Worm (Caenorhabditis elegans): ENCODE measurements around the gene fox-1.

Gene fox-1

DNA sequence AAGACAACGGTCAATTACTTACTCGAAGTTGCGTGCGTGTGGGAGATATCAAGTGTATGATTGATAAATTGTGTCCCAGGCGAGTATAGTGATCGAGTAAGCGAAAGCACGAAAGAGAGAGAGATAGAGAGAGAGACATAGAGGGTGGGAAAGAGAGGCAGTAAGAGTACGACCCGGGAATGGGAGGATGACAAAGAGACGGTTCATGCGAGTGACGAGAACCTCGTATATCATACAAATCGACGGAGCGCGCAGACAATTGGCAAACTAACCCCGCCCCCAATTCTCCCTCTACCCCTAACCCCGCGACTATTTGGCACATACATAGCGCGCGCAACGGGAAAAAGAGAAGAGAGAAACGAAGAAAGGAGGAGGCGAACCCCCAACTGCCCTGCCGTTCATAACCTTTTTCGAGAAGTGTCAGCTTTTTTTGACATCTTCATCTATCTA lies 36.2 kb upstream of the fox-1 start, which contains the start of gene rabr-1 (continued):
- TF ChIP-seq mdl-1 (tag; optimal IDR thresholded peaks at IDR 0.05) = peak in 1 of 2 experiments; percentile 64
- TF ChIP-seq isw-1 (GFP tag; IDR thresholded peaks at IDR 0.05) = no peak
- peak; percentile 17 for TF ChIP-seq lir-3 (tag; optimal IDR thresholded peaks at IDR 0.05; ENCODE audit: poor library complexity)
- peak; percentile 97 for TF ChIP-seq nhr-85 (tag)
- no peak for TF ChIP-seq zip-4 (GFP tag; optimal IDR thresholded peaks at IDR 0.05)
- no peak for TF ChIP-seq sup-37 (GFP tag; optimal IDR thresholded peaks at IDR 0.05)
- TF ChIP-seq nhr-90 (tag; optimal IDR thresholded peaks at IDR 0.05; ENCODE audit: poor library complexity) = peak; percentile 46
- no peak for TF ChIP-seq fkh-10 (GFP tag; optimal IDR thresholded peaks at IDR 0.05)
- TF ChIP-seq lin-15B (tag; optimal IDR thresholded peaks at IDR 0.05) = no peak
- TF ChIP-seq nhr-20 (tag; optimal IDR thresholded peaks at IDR 0.05) = peak; percentile 73
- TF ChIP-seq egl-13 (tag; optimal IDR thresholded peaks at IDR 0.05) = no peak
- peak; percentile 89 for TF ChIP-seq blmp-1 (tag; optimal IDR thresholded peaks at IDR 0.05)
- TF ChIP-seq C34B4.2 (tag; optimal IDR thresholded peaks at IDR 0.05) = no peak
- TF ChIP-seq ceh-88 (GFP tag; IDR thresholded peaks at IDR 0.05) = no peak
- TF ChIP-seq nhr-12 (tag; optimal IDR thresholded peaks at IDR 0.05) = no peak
- TF ChIP-seq ama-1 (optimal IDR thresholded peaks at IDR 0.05) = no peak
- TF ChIP-seq elt-3 (tag; optimal IDR thresholded peaks at IDR 0.05) = peak in 4 of 6 experiments; percentile 47 to 85 (median 62)
- TF ChIP-seq pag-3 (tag; optimal IDR thresholded peaks at IDR 0.05; ENCODE audit: borderline replicate concordance, insufficient read depth) = no peak
- TF ChIP-seq egl-27 (tag; optimal IDR thresholded peaks at IDR 0.05) = no peak
- TF ChIP-seq lin-13 (GFP tag; optimal IDR thresholded peaks at IDR 0.05) = no peak
- no peak for TF ChIP-seq jun-1 (tag; optimal IDR thresholded peaks at IDR 0.05)
- TF ChIP-seq pax-3 (tag; optimal IDR thresholded peaks at IDR 0.05) = no peak
- no peak for TF ChIP-seq ets-5 (GFP tag; IDR thresholded peaks at IDR 0.05)
- TF ChIP-seq ceh-8 (GFP tag; optimal IDR thresholded peaks at IDR 0.05) = no peak
- TF ChIP-seq grh-1 (GFP tag; IDR thresholded peaks at IDR 0.05) = peak; percentile 47
- no peak for TF ChIP-seq fkh-4 (tag; optimal IDR thresholded peaks at IDR 0.05; ENCODE audit: borderline replicate concordance)
- TF ChIP-seq swsn-7 (tag; optimal IDR thresholded peaks at IDR 0.05) = peak; percentile 18
- TF ChIP-seq mef-2 (tag; optimal IDR thresholded peaks at IDR 0.05) = no peak
- no peak for TF ChIP-seq nhr-28 (tag; optimal IDR thresholded peaks at IDR 0.05)
- TF ChIP-seq mab-9 (GFP tag; IDR thresholded peaks at IDR 0.05) = no peak

DNA sequence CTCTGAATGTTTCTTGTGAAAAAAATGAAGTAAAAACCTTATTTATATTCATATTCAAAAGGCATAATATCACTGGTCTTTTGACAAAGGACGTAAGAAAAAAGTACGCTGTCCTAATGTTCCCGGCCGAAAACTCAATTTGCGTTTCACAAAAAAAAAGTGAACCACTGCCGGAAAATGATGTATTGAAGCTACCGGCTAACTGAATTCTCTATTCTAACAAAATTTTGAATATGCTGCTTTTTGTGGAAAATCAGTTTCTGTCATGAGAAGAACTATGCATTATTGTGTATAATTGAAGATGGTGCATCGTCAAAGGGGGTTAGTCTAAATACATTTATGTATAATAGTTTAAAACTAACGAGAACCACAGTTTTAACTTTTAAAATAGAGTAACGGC lies 34.6 kb upstream of the fox-1 start:
- no peak for TF ChIP-seq isw-1 (GFP tag; IDR thresholded peaks at IDR 0.05)
- TF ChIP-seq fkh-10 (GFP tag; optimal IDR thresholded peaks at IDR 0.05) = peak; percentile 93
- no peak for TF ChIP-seq ceh-88 (GFP tag; IDR thresholded peaks at IDR 0.05)
- no peak for TF ChIP-seq lin-35 (GFP tag; optimal IDR thresholded peaks at IDR 0.05)
- TF ChIP-seq lin-14 (GFP tag; optimal IDR thresholded peaks at IDR 0.05) = peak; percentile 68

DNA sequence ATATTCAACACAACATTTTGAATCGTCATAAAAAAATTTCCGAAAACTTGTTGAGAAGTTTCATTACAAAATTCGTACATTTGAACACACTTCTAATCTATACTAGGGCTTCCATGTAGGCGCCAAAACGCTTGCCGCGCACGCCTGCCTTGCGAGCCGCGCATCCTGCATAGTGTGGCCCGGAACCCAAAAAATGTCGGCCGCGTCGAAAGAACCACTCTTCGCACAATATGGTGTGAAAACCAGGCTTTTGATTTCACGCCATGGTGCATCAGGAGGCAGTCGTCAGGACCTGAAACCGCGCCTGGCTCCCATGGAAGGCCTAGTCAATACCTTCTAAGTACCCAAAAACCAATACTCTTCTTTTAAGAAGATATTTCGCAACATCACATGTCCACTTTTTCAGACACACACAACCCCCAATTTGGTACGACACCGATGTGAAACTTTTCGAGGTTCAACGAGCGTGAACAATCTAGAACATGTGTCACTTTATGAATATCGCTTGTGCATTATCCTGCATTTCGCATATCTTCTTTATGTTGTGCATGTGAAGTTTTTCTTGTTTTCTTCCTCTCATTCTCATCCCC lies 34.0 kb upstream of the fox-1 start:
- TF ChIP-seq grh-1 (GFP tag; IDR thresholded peaks at IDR 0.05) = no peak
- peak; percentile 1 for TF ChIP-seq snpc-4 (tag; optimal IDR thresholded peaks at IDR 0.05)
- TF ChIP-seq snu-23 (GFP tag; optimal IDR thresholded peaks at IDR 0.05) = no peak
- TF ChIP-seq sup-37 (GFP tag; optimal IDR thresholded peaks at IDR 0.05) = no peak
- TF ChIP-seq mdl-1 (tag; optimal IDR thresholded peaks at IDR 0.05) = no peak
- no peak for TF ChIP-seq efl-1 (optimal IDR thresholded peaks at IDR 0.05)
- peak in 1 of 2 experiments; percentile 65 for TF ChIP-seq efl-1 (GFP tag; optimal IDR thresholded peaks at IDR 0.05 in 1 of 2)
- TF ChIP-seq skn-1 (tag; optimal IDR thresholded peaks at IDR 0.05) = peak; percentile 15
- no peak for TF ChIP-seq nhr-85 (tag)

All from whole organism, L1 larva.